Fruit fly (Drosophila melanogaster): ENCODE measurements around the gene Polr2C.

DNA sequence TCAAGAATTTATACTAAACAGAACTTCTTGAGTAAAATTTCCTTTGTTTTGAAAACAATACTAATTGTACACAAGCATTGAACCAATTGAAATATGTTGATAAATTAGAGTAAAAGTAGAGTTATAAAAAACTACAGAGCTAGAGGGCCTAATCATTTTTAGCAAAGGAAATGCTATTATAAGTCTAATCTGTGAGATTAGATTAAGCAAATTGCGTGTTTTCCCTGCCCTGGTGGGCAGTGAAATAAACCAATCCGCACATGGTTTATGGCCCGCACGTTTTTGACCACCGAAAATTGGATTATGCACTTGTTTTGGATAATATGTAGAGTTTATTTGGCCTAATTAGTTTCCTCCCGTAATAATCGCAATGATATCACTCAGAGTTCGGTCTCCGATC lies 9.4 kb downstream of the Polr2C start:
- TF ChIP-seq CG14711 (tag; optimal IDR thresholded peaks at IDR 0.05) (no peak), CG12768 (GFP tag; optimal IDR thresholded peaks at IDR 0.05) (no peak), CG33017 (tag; optimal IDR thresholded peaks at IDR 0.05) (no peak), CG5204 (GFP tag; optimal IDR thresholded peaks at IDR 0.05) (no peak), CG1620 (GFP tag; optimal IDR thresholded peaks at IDR 0.05) (no peak), tj (GFP tag; optimal IDR thresholded peaks at IDR 0.05) (no peak), CG11617 (GFP tag; optimal IDR thresholded peaks at IDR 0.05) (no peak), kay (GFP tag; ENCODE audit: borderline replicate concordance) (no peak)

All from whole organism, adult.